Fruit fly (Drosophila melanogaster): ENCODE results near the gene pon.
A peak's percentile ranks its signal among the peaks of the same experiment; 100 is the strongest.

Gene pon

dm6 chrX:4684444-4684924, 48.4 kb downstream of the pon start (continued):
- TF ChIP-seq MTF-1 (GFP tag; optimal IDR thresholded peaks at IDR 0.05; ENCODE audit: borderline replicate concordance) (peak; percentile 54), HLH3B (GFP tag; IDR thresholded peaks at IDR 0.05) (peak; percentile 88), da (GFP tag; optimal IDR thresholded peaks at IDR 0.05) (peak; percentile 58), z (GFP tag; IDR thresholded peaks at IDR 0.05) (no peak; the same call in 2 of the 3 replicates), her (GFP tag; optimal IDR thresholded peaks at IDR 0.05) (peak; percentile 86), luna (GFP tag; optimal IDR thresholded peaks at IDR 0.05) (no peak), CG7556 (GFP tag; optimal IDR thresholded peaks at IDR 0.05) (peak; percentile 65), CG8944 (GFP tag; optimal IDR thresholded peaks at IDR 0.05) (peak; percentile 84), so (GFP tag; IDR thresholded peaks at IDR 0.05) (peak; percentile 84; the same call in 2 of the 3 replicates), h (optimal IDR thresholded peaks at IDR 0.05) (no peak), bab2 (GFP tag; optimal IDR thresholded peaks at IDR 0.05) (peak; percentile 85), CG33557 (GFP tag; optimal IDR thresholded peaks at IDR 0.05) (no peak), klu (GFP tag; IDR thresholded peaks at IDR 0.05) (peak; percentile 73), Dfd (GFP tag; optimal IDR thresholded peaks at IDR 0.05) (no peak), Gug (GFP tag; IDR thresholded peaks at IDR 0.05) (peak; percentile 93), CG42726 (GFP tag; IDR thresholded peaks at IDR 0.05; ENCODE audit: partially characterized antibody) (peak; percentile 91), CG5245 (GFP tag; optimal IDR thresholded peaks at IDR 0.05) (peak; percentile 70), CG2889 (GFP tag; IDR thresholded peaks at IDR 0.05) (peak; percentile 90), CG10565 (GFP tag; optimal IDR thresholded peaks at IDR 0.05) (no peak), Max (GFP tag; optimal IDR thresholded peaks at IDR 0.05) (peak; percentile 39), kah (GFP tag; optimal IDR thresholded peaks at IDR 0.05) (no peak), Xrp1 (GFP tag; IDR thresholded peaks at IDR 0.05) (peak; percentile 87), CG31224 (GFP tag; IDR thresholded peaks at IDR 0.05) (peak; percentile 84), CG16813 (GFP tag; IDR thresholded peaks at IDR 0.05; ENCODE audit: partially characterized antibody) (peak; percentile 89), CG4328 (GFP tag; optimal IDR thresholded peaks at IDR 0.05) (peak; percentile 78), Oaz (GFP tag; IDR thresholded peaks at IDR 0.05) (peak; percentile 84), onecut (GFP tag; IDR thresholded peaks at IDR 0.05) (peak; percentile 23; the same call in 1 of the 2 replicates), CG12942 (GFP tag; optimal IDR thresholded peaks at IDR 0.05) (peak; percentile 79), CG2129 (GFP tag; IDR thresholded peaks at IDR 0.05; ENCODE audit: partially characterized antibody) (peak; percentile 75), CG13775 (GFP tag; optimal IDR thresholded peaks at IDR 0.05) (peak; percentile 76), Doc3 (GFP tag; IDR thresholded peaks at IDR 0.05; ENCODE audit: partially characterized antibody) (peak; percentile 79), amos (GFP tag; IDR thresholded peaks at IDR 0.05; ENCODE audit: partially characterized antibody) (peak; percentile 85), wek (GFP tag; optimal IDR thresholded peaks at IDR 0.05) (peak; percentile 47), CG15514 (GFP tag; optimal IDR thresholded peaks at IDR 0.05) (peak; percentile 89), CG17612 (GFP tag; IDR thresholded peaks at IDR 0.05) (peak; percentile 14; the same call in 1 of the 2 replicates), chm (GFP tag; IDR thresholded peaks at IDR 0.05) (peak; percentile 85), phol (tag; optimal IDR thresholded peaks at IDR 0.05) (peak; percentile 71), CG1529 (GFP tag; optimal IDR thresholded peaks at IDR 0.05) (peak; percentile 54), H2.0 (GFP tag; IDR thresholded peaks at IDR 0.05) (peak; percentile 93), CG8478 (optimal IDR thresholded peaks at IDR 0.05) (peak; percentile 98), toy (GFP tag; IDR thresholded peaks at IDR 0.05) (peak; percentile 54), bbx (GFP tag; IDR thresholded peaks at IDR 0.05; ENCODE audit: partially characterized antibody) (peak; percentile 82), CG12659 (GFP tag; optimal IDR thresholded peaks at IDR 0.05) (peak; percentile 92), CG9609 (GFP tag; optimal IDR thresholded peaks at IDR 0.05) (peak; percentile 81), Aef1 (GFP tag; IDR thresholded peaks at IDR 0.05) (peak; percentile 88), Hmr (GFP tag; optimal IDR thresholded peaks at IDR 0.05) (peak; percentile 91), stc (GFP tag; IDR thresholded peaks at IDR 0.05) (peak; percentile 80), nmo (GFP tag; optimal IDR thresholded peaks at IDR 0.05) (peak; percentile 74), wdn (GFP tag; IDR thresholded peaks at IDR 0.05) (peak; percentile 82), run (tag; optimal IDR thresholded peaks at IDR 0.05) (no peak), grau (tag; optimal IDR thresholded peaks at IDR 0.05) (peak; percentile 80)

All from whole organism, embryonic.